Fruit fly (Drosophila melanogaster): ENCODE data around the gene CG5653.

Gene CG5653

DNA sequence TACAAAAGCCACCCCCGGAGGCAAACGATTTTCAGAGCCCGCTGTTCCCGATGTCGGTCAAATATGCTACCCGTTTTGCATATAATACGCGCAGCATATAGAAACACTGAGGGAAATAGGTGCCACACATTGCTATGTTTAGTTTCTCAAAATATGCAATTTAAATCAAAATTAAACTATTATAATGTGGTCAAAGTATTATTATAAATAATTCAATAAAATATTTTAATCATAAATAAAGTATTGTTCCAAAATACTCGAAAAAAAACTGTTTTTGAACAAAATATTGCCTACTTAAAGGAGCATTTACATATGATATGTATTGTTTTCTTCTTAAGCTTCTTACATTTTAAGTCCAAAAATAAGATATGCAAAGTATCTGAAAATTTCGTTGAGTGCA is 15.2 kb downstream of the CG5653 start (continued):
- no peak for TF ChIP-seq Doc2 (GFP tag; IDR thresholded peaks at IDR 0.05)
- TF ChIP-seq E2f1 (GFP tag; IDR thresholded peaks at IDR 0.05), result peak; percentile 58; the same call in 1 of the 2 replicates
- no peak for TF ChIP-seq chinmo (GFP tag; IDR thresholded peaks at IDR 0.05; ENCODE audit: partially characterized antibody)
- TF ChIP-seq Mad (GFP tag; optimal IDR thresholded peaks at IDR 0.05), result no peak
- TF ChIP-seq CG6175 (GFP tag; IDR thresholded peaks at IDR 0.05), result no peak
- TF ChIP-seq CG4707 (GFP tag; optimal IDR thresholded peaks at IDR 0.05), result no peak
- no peak for TF ChIP-seq MESR4 (GFP tag; optimal IDR thresholded peaks at IDR 0.05)
- no peak for TF ChIP-seq da (GFP tag; optimal IDR thresholded peaks at IDR 0.05)
- no peak for TF ChIP-seq Dip2 (GFP tag; IDR thresholded peaks at IDR 0.05)
- TF ChIP-seq CG2116 (GFP tag; optimal IDR thresholded peaks at IDR 0.05), result no peak
- TF ChIP-seq CG6813 (GFP tag; optimal IDR thresholded peaks at IDR 0.05), result no peak
- TF ChIP-seq h (optimal IDR thresholded peaks at IDR 0.05), result no peak
- TF ChIP-seq CG3726 (GFP tag; IDR thresholded peaks at IDR 0.05), result no peak
- no peak for TF ChIP-seq insv (GFP tag; optimal IDR thresholded peaks at IDR 0.05)
- TF ChIP-seq CG3281 (GFP tag; optimal IDR thresholded peaks at IDR 0.05), result peak; percentile 57
- no peak for TF ChIP-seq sens-2 (GFP tag; IDR thresholded peaks at IDR 0.05)
- no peak for TF ChIP-seq Nf-YA (GFP tag; IDR thresholded peaks at IDR 0.05)
- TF ChIP-seq E2f2 (GFP tag; IDR thresholded peaks at IDR 0.05), result peak; percentile 24; the same call in 1 of the 2 replicates
- no peak for TF ChIP-seq Jarid2 (GFP tag; optimal IDR thresholded peaks at IDR 0.05)
- peak; percentile 81 for TF ChIP-seq CG18262 (tag; optimal IDR thresholded peaks at IDR 0.05)
- TF ChIP-seq HLH4C (GFP tag; IDR thresholded peaks at IDR 0.05; ENCODE audit: partially characterized antibody), result no peak
- TF ChIP-seq pita (GFP tag; optimal IDR thresholded peaks at IDR 0.05), result no peak
- TF ChIP-seq CG3065 (GFP tag; optimal IDR thresholded peaks at IDR 0.05), result no peak
- no peak for TF ChIP-seq slp2 (GFP tag; optimal IDR thresholded peaks at IDR 0.05)
- no peak for TF ChIP-seq CG10274 (GFP tag; optimal IDR thresholded peaks at IDR 0.05)
- no peak for TF ChIP-seq CG1832 (GFP tag; optimal IDR thresholded peaks at IDR 0.05)
- no peak for TF ChIP-seq Hand (GFP tag; optimal IDR thresholded peaks at IDR 0.05)
- TF ChIP-seq ATbp (GFP tag; optimal IDR thresholded peaks at IDR 0.05), result peak; percentile 34
- peak; percentile 68 for TF ChIP-seq CG12391 (tag; optimal IDR thresholded peaks at IDR 0.05)
- no peak for TF ChIP-seq gfzf (GFP tag; optimal IDR thresholded peaks at IDR 0.05)
- TF ChIP-seq fru (optimal IDR thresholded peaks at IDR 0.05), result no peak
- no peak for TF ChIP-seq kay (GFP tag; optimal IDR thresholded peaks at IDR 0.05)
- no peak for TF ChIP-seq salm (tag; optimal IDR thresholded peaks at IDR 0.05)
- TF ChIP-seq Chrac-16 (GFP tag; optimal IDR thresholded peaks at IDR 0.05), result peak; percentile 18
- no peak for TF ChIP-seq wek (GFP tag; optimal IDR thresholded peaks at IDR 0.05)
- no peak for TF ChIP-seq Ravus (GFP tag; IDR thresholded peaks at IDR 0.05)
- no peak for TF ChIP-seq Dek (tag; optimal IDR thresholded peaks at IDR 0.05)
- no peak for TF ChIP-seq zfh1 (GFP tag; IDR thresholded peaks at IDR 0.05)
- no peak for TF ChIP-seq CG2199 (GFP tag; IDR thresholded peaks at IDR 0.05)
- no peak for TF ChIP-seq CG3163 (GFP tag; optimal IDR thresholded peaks at IDR 0.05)
- TF ChIP-seq ERR (GFP tag; optimal IDR thresholded peaks at IDR 0.05), result no peak
- no peak for TF ChIP-seq p53 (GFP tag; optimal IDR thresholded peaks at IDR 0.05)
- peak; percentile 39 for TF ChIP-seq gcm (GFP tag; optimal IDR thresholded peaks at IDR 0.05)
- no peak for TF ChIP-seq Side (GFP tag; optimal IDR thresholded peaks at IDR 0.05)
- peak; percentile 35 for TF ChIP-seq CG12299 (tag; optimal IDR thresholded peaks at IDR 0.05)
- TF ChIP-seq ro (GFP tag; IDR thresholded peaks at IDR 0.05), result no peak
- 0 out of 2 replicates have a peak, but pooled peaks have one; percentile 20 for TF ChIP-seq H2.0 (GFP tag; IDR thresholded peaks at IDR 0.05)
- no peak for TF ChIP-seq stwl (tag; optimal IDR thresholded peaks at IDR 0.05)
- no peak for TF ChIP-seq Hsf (GFP tag; optimal IDR thresholded peaks at IDR 0.05)
- no peak for TF ChIP-seq CG2120 (GFP tag; optimal IDR thresholded peaks at IDR 0.05)
- no peak for TF ChIP-seq CG43689 (GFP tag; IDR thresholded peaks at IDR 0.05)
- TF ChIP-seq disco-r (GFP tag; optimal IDR thresholded peaks at IDR 0.05), result no peak
- peak; percentile 22 for TF ChIP-seq CG10267 (tag; optimal IDR thresholded peaks at IDR 0.05)
